Fruit fly (Drosophila melanogaster) whole organism, pupa: ENCODE results near the gene par-6.

Source experiments
- CG10348 ChIP-seq: fragments of 200-800 bp; sonication (Bioruptor generic); IDR thresholded peaks from 2 replicates; pipeline ENCODE4 v1.3.6; 2022; ENCODE audit warnings: missing biosample characterization, missing genetic modification characterization
- CG12605 ChIP-seq: fragments of 200-800 bp; sonication (Bioruptor generic); IDR thresholded peaks from 2 replicates; pipeline ENCODE4 v1.3.6; 2022; ENCODE audit warnings: missing biosample characterization, missing genetic modification characterization
- CG8159 ChIP-seq: fragments of 200-800 bp; sonication (Bioruptor generic); optimal IDR thresholded peaks from 3 replicates; lab custom pipeline; 2018; ENCODE audit warnings: missing biosample characterization, mild to moderate bottlenecking, missing genetic modification characterization, moderate library complexity
- CG9948 ChIP-seq: fragments of 200-800 bp; sonication (Bioruptor generic); optimal IDR thresholded peaks from 2 replicates; lab custom pipeline; 2018; ENCODE audit warnings: missing biosample characterization, mild to moderate bottlenecking, missing genetic modification characterization, moderate library complexity
- EcR ChIP-seq: fragments of 200-800 bp; sonication (Bioruptor generic); optimal IDR thresholded peaks from 3 replicates; lab custom pipeline; 2019; ENCODE audit warnings: missing biosample characterization, missing genetic modification characterization, mild to moderate bottlenecking, moderate library complexity, missing genetic modification reagents
- Pif1B ChIP-seq: fragments of 200-800 bp; sonication (Bioruptor generic); optimal IDR thresholded peaks from 3 replicates; lab custom pipeline; 2016; ENCODE audit warnings: missing biosample characterization, missing genetic modification characterization
- rn ChIP-seq: fragments of 200-800 bp; sonication (Bioruptor generic); IDR thresholded peaks from 2 replicates; pipeline ENCODE4 v1.3.6; 2022; ENCODE audit warnings: missing biosample characterization, missing genetic modification characterization

DNA sequence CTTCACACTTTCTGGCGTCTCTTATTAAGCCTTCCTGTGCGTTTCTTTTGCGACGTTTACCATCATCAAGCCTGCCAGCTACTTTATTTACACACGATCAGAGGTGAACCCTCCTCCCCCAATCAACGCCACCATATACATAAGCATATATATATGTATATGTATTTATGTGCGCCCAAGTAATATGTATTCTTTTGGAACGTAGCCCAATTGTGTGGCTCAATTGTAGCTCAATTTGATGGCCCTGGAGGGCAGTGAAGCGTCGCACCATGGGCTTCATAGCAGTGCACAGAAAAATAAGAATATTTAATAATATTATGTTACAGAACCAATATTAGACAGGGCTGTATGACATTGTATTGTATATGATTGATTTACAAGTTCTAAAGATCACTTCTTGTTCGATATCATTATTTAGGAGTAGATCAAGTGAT is 38.7 kb downstream of the par-6 start:
- TF ChIP-seq rn (GFP tag; lab: Robert Waterston, UW) (no peak), EcR (GFP tag; lab: Kevin White, UChicago) (no peak), CG12605 (GFP tag; lab: Robert Waterston, UW) (no peak), Pif1B (GFP tag; lab: Kevin White, UChicago) (no peak), CG8159 (tag; lab: Kevin White, UChicago) (no peak), CG10348 (GFP tag; lab: Robert Waterston, UW) (no peak), CG9948 (tag; lab: Kevin White, UChicago) (no peak)
